Fruit fly (Drosophila melanogaster): ENCODE data around the gene CG43246.

CG43246 gene

dm6 chr3L:14552925-14553239 is 16.4 kb downstream of the CG43246 start (continued):
- TF ChIP-seq Drgx (GFP tag; IDR thresholded peaks at IDR 0.05) = peak; percentile 93
- no peak for TF ChIP-seq ssp (GFP tag; IDR thresholded peaks at IDR 0.05)
- no peak for TF ChIP-seq Hr39 (optimal IDR thresholded peaks at IDR 0.05)
- no peak for TF ChIP-seq CG14860 (GFP tag; IDR thresholded peaks at IDR 0.05; ENCODE audit: partially characterized antibody)
- TF ChIP-seq CG17612 (GFP tag; IDR thresholded peaks at IDR 0.05) = no peak
- no peak for TF ChIP-seq gsb (GFP tag; IDR thresholded peaks at IDR 0.05)
- TF ChIP-seq CG16863 (GFP tag; optimal IDR thresholded peaks at IDR 0.05) = no peak
- TF ChIP-seq CG6254 (GFP tag; optimal IDR thresholded peaks at IDR 0.05) = no peak
- no peak for TF ChIP-seq CG17359 (tag; optimal IDR thresholded peaks at IDR 0.05)
- no peak for TF ChIP-seq dan (GFP tag; IDR thresholded peaks at IDR 0.05)
- TF ChIP-seq Doc2 (GFP tag; IDR thresholded peaks at IDR 0.05) = no peak
- peak; percentile 14 for TF ChIP-seq Sox102F (GFP tag; optimal IDR thresholded peaks at IDR 0.05)
- no peak for TF ChIP-seq CG12071 (GFP tag; optimal IDR thresholded peaks at IDR 0.05)
- peak; percentile 51 for TF ChIP-seq Med (GFP tag)
- peak; percentile 94 for TF ChIP-seq nom (GFP tag; optimal IDR thresholded peaks at IDR 0.05)
- TF ChIP-seq gcm (GFP tag; optimal IDR thresholded peaks at IDR 0.05) = no peak
- no peak for TF ChIP-seq dati (GFP tag; IDR thresholded peaks at IDR 0.05)
- no peak for TF ChIP-seq stc (GFP tag; IDR thresholded peaks at IDR 0.05)
- peak; percentile 14 for TF ChIP-seq tin (GFP tag; optimal IDR thresholded peaks at IDR 0.05)
- no peak for TF ChIP-seq CG11696 (GFP tag; IDR thresholded peaks at IDR 0.05)
- no peak for TF ChIP-seq sens-2 (GFP tag; IDR thresholded peaks at IDR 0.05)
- no peak for TF ChIP-seq CG2120 (GFP tag; optimal IDR thresholded peaks at IDR 0.05)
- no peak for TF ChIP-seq Awh (GFP tag; IDR thresholded peaks at IDR 0.05)
- no peak for TF ChIP-seq CG4404 (GFP tag; IDR thresholded peaks at IDR 0.05)
- no peak for TF ChIP-seq kni (GFP tag; optimal IDR thresholded peaks at IDR 0.05)
- TF ChIP-seq lmd (GFP tag; IDR thresholded peaks at IDR 0.05) = no peak
- no peak for TF ChIP-seq CG11085 (GFP tag; IDR thresholded peaks at IDR 0.05)
- TF ChIP-seq CG7372 (GFP tag; IDR thresholded peaks at IDR 0.05) = no peak
- peak; percentile 24 for TF ChIP-seq trem (tag; optimal IDR thresholded peaks at IDR 0.05)
- no peak for TF ChIP-seq CG17328 (GFP tag; IDR thresholded peaks at IDR 0.05)
- TF ChIP-seq CG6272 (GFP tag; IDR thresholded peaks at IDR 0.05) = no peak
- 0 out of 3 replicates have a peak, but pooled peaks have one; percentile 55 for TF ChIP-seq zfh1 (GFP tag; IDR thresholded peaks at IDR 0.05)
- TF ChIP-seq CG43689 (GFP tag; IDR thresholded peaks at IDR 0.05) = no peak
- TF ChIP-seq Vsx1 (GFP tag; optimal IDR thresholded peaks at IDR 0.05) = no peak
- TF ChIP-seq CG5180 (GFP tag; optimal IDR thresholded peaks at IDR 0.05) = no peak
- TF ChIP-seq CG12769 (tag; optimal IDR thresholded peaks at IDR 0.05) = no peak
- TF ChIP-seq CG9609 (GFP tag; optimal IDR thresholded peaks at IDR 0.05) = no peak
- no peak for TF ChIP-seq MBD-R2 (GFP tag; IDR thresholded peaks at IDR 0.05)
- no peak for TF ChIP-seq TFAM (GFP tag; optimal IDR thresholded peaks at IDR 0.05)
- no peak for TF ChIP-seq Ets97D (GFP tag; optimal IDR thresholded peaks at IDR 0.05)
- TF ChIP-seq H15 (GFP tag; IDR thresholded peaks at IDR 0.05) = 0 out of 3 replicates have a peak, but pooled peaks have one; percentile 15
- no peak for TF ChIP-seq ewg (GFP tag; optimal IDR thresholded peaks at IDR 0.05)
- no peak for TF ChIP-seq CG1529 (GFP tag; optimal IDR thresholded peaks at IDR 0.05)
- no peak for TF ChIP-seq Hr3 (GFP tag; optimal IDR thresholded peaks at IDR 0.05)
- no peak for TF ChIP-seq oc (tag; optimal IDR thresholded peaks at IDR 0.05)
- no peak for TF ChIP-seq vfl (GFP tag; optimal IDR thresholded peaks at IDR 0.05)
- no peak for TF ChIP-seq Antp (GFP tag; optimal IDR thresholded peaks at IDR 0.05)
